Fruit fly (Drosophila melanogaster) S2 (cell line): ENCODE results near the gene CG43774.

Source experiments
- CG8478 ChIP-seq: fragments of >200 bp; optimal IDR thresholded peaks from 2 replicates; lab custom pipeline; 2018
- CTCF ChIP-seq, 2 experiments: fragments of >200 bp; optimal IDR thresholded peaks; 2 replicates each; lab custom pipeline; 2018

dm6 chr2L:4020188-4020587, 11.7 kb downstream of the CG43774 start:
- TF ChIP-seq CG8478 (lab: Kevin White, UChicago) (no peak), CTCF (optimal IDR thresholded peaks at IDR 0.05; lab: Kevin White, UChicago) (no peak)
